Worm (Caenorhabditis elegans) whole organism, young adult: ENCODE data around the gene dac-1.

Source experiments
- B0336.3 ChIP-seq: fragments of 200-800 bp; sonication (Bioruptor generic); IDR thresholded peaks from 2 replicates; pipeline ENCODE4 v1.3.6; 2022; ENCODE audit warnings: missing genetic modification characterization, missing compliant biosample characterization
- F33H1.4 ChIP-seq: fragments of 200-800 bp; sonication (Bioruptor generic); IDR thresholded peaks from 2 replicates; pipeline ENCODE4 v1.3.6; 2022; ENCODE audit warnings: missing genetic modification reagents, missing genetic modification characterization, missing compliant biosample characterization
- F37B4.10 ChIP-seq: fragments of 200-800 bp; sonication (Bioruptor generic); IDR thresholded peaks from 2 replicates; pipeline ENCODE4 v1.3.6; 2022; ENCODE audit warnings: missing genetic modification characterization, missing compliant biosample characterization
- F55B11.4 ChIP-seq: sonication (generic microtip); optimal IDR thresholded peaks from 2 replicates; lab custom pipeline; 2016; ENCODE audit warnings: missing compliant biosample characterization, missing genetic modification characterization, borderline replicate concordance; ENCODE audit not compliant: insufficient read depth
- F57A8.1 ChIP-seq: fragments of 200-800 bp; sonication (Bioruptor generic); optimal IDR thresholded peaks from 2 replicates; lab custom pipeline; 2018; ENCODE audit warnings: mild to moderate bottlenecking, missing genetic modification characterization, moderate library complexity, missing compliant biosample characterization
- K11D2.4 ChIP-seq: fragments of 200-800 bp; sonication (Bioruptor generic); IDR thresholded peaks from 2 replicates; pipeline ENCODE4 v1.3.6; 2022; ENCODE audit warnings: missing genetic modification reagents, missing genetic modification characterization, missing compliant biosample characterization
- K12H6.12 ChIP-seq: fragments of 200-800 bp; sonication (Bioruptor generic); optimal IDR thresholded peaks from 2 replicates; lab custom pipeline; 2018; ENCODE audit warnings: mild to moderate bottlenecking, missing genetic modification characterization, missing compliant biosample characterization
- T07F8.4 ChIP-seq: sonication (generic microtip); optimal IDR thresholded peaks from 2 replicates; lab custom pipeline; 2016; ENCODE audit warnings: mild to moderate bottlenecking, missing genetic modification characterization, moderate library complexity, missing compliant biosample characterization
- T26A5.8 ChIP-seq: sonication (generic microtip); optimal IDR thresholded peaks from 2 replicates; lab custom pipeline; 2016; ENCODE audit warnings: missing genetic modification characterization, missing compliant biosample characterization
- Y53G8AR.9 ChIP-seq: fragments of 200-800 bp; sonication (Bioruptor generic); conservative IDR thresholded peaks from 2 replicates; pipeline ENCODE4 v1.3.6; 2022; ENCODE audit warnings: missing genetic modification reagents, missing genetic modification characterization, missing compliant biosample characterization
- Y95B8A.8 ChIP-seq: fragments of 200-800 bp; sonication (Bioruptor generic); IDR thresholded peaks from 2 replicates; pipeline ENCODE4 v1.3.6; 2022; ENCODE audit warnings: missing genetic modification reagents, missing genetic modification characterization, missing compliant biosample characterization
- akir-1 ChIP-seq: fragments of 200-800 bp; sonication (Bioruptor generic); optimal IDR thresholded peaks from 2 replicates; lab custom pipeline; 2018; ENCODE audit warnings: mild to moderate bottlenecking, missing genetic modification characterization, moderate library complexity, missing compliant biosample characterization
- aptf-3 ChIP-seq: fragments of 200-800 bp; sonication (Bioruptor generic); IDR thresholded peaks from 2 replicates; pipeline ENCODE4 v1.3.6; 2022; ENCODE audit warnings: missing genetic modification characterization, missing compliant biosample characterization
- cebp-1 ChIP-seq, 2 experiments: fragments of 200-800 bp in 1 of 2; sonication (Bioruptor generic) in 1 of 2; sonication (generic microtip) in 1 of 2; IDR thresholded peaks in 1 of 2; optimal IDR thresholded peaks in 1 of 2; 2 replicates each; pipeline versions ENCODE4 v1.3.6 to Lab custom; 2017 to 2022; ENCODE audit warnings: missing compliant biosample characterization in 2 of 2, missing genetic modification characterization in 2 of 2, mild to moderate bottlenecking in 1 of 2, missing genetic modification reagents in 1 of 2, moderate library complexity in 1 of 2
- ceh-91 ChIP-seq: fragments of 200-800 bp; sonication (Bioruptor generic); IDR thresholded peaks from 2 replicates; pipeline ENCODE4 v1.3.6; 2022; ENCODE audit warnings: missing genetic modification reagents, missing genetic modification characterization, missing compliant biosample characterization
- chd-7 ChIP-seq: sonication (generic microtip); optimal IDR thresholded peaks from 2 replicates; lab custom pipeline; 2016; ENCODE audit warnings: mild to moderate bottlenecking, missing genetic modification characterization, moderate library complexity, missing compliant biosample characterization
- die-1 ChIP-seq: sonication (generic microtip); optimal IDR thresholded peaks from 2 replicates; lab custom pipeline; 2016; ENCODE audit warnings: missing genotype, mild to moderate bottlenecking, missing genetic modification characterization, missing compliant biosample characterization
- dox-1 ChIP-seq: fragments of 200-800 bp; sonication (Bioruptor generic); IDR thresholded peaks from 2 replicates; pipeline ENCODE4 v1.3.6; 2022; ENCODE audit warnings: missing genetic modification reagents, missing genetic modification characterization, missing compliant biosample characterization
- egl-18 ChIP-seq: fragments of 200-800 bp; sonication (Bioruptor generic); IDR thresholded peaks from 2 replicates; pipeline ENCODE4 v1.3.6; 2022; ENCODE audit warnings: missing genetic modification reagents, missing genetic modification characterization, missing compliant biosample characterization
- fkh-3 ChIP-seq: sonication (generic microtip); optimal IDR thresholded peaks from 2 replicates; lab custom pipeline; 2016; ENCODE audit warnings: mild to moderate bottlenecking, missing genetic modification characterization, missing compliant biosample characterization
- him-1 ChIP-seq: sonication (generic microtip); optimal IDR thresholded peaks from 2 replicates; lab custom pipeline; 2016; ENCODE audit warnings: missing genotype, missing genetic modification reagents, missing genetic modification characterization, missing compliant biosample characterization
- hlh-12 ChIP-seq: sonication (generic microtip); optimal IDR thresholded peaks from 2 replicates; lab custom pipeline; 2016; ENCODE audit warnings: missing genetic modification characterization, missing compliant biosample characterization
- hmg-1.2 ChIP-seq: fragments of 200-800 bp; sonication (Bioruptor generic); IDR thresholded peaks from 2 replicates; pipeline ENCODE4 v1.3.6; 2022; ENCODE audit warnings: missing genetic modification reagents, missing genetic modification characterization, missing compliant biosample characterization
- let-526 ChIP-seq: fragments of 200-800 bp; sonication (Bioruptor generic); IDR thresholded peaks from 2 replicates; pipeline ENCODE4 v1.3.6; 2022; ENCODE audit warnings: missing genetic modification reagents, missing genetic modification characterization, missing compliant biosample characterization
- lin-35 ChIP-seq, 3 experiments: fragments of 150-350 bp in 2 of 3; sonication (generic microtip) in 1 of 3; optimal IDR thresholded peaks; 2 replicates each; lab custom pipeline; 2014 to 2018; ENCODE audit warnings: missing biosample characterization in 3 of 3, missing genetic modification characterization in 3 of 3, missing genetic modification reagents in 3 of 3
- lir-1 ChIP-seq: fragments of 200-800 bp; sonication (Bioruptor generic); conservative IDR thresholded peaks from 2 replicates; pipeline ENCODE4 v1.3.6; 2022; ENCODE audit warnings: missing genetic modification reagents, missing genetic modification characterization, missing compliant biosample characterization
- lsy-27 ChIP-seq: sonication (generic microtip); optimal IDR thresholded peaks from 2 replicates; lab custom pipeline; 2017; ENCODE audit warnings: missing genetic modification characterization, mild to moderate bottlenecking, missing compliant biosample characterization, antibody characterized with exemption, missing genotype, borderline replicate concordance; ENCODE audit not compliant: insufficient read depth
- madf-8 ChIP-seq: fragments of 200-800 bp; sonication (Bioruptor generic); conservative IDR thresholded peaks from 2 replicates; pipeline ENCODE4 v1.3.6; 2022; ENCODE audit warnings: missing genetic modification reagents, missing genetic modification characterization, missing compliant biosample characterization
- mcd-1 ChIP-seq: fragments of 200-800 bp; sonication (Bioruptor generic); IDR thresholded peaks from 2 replicates; pipeline ENCODE4 v1.3.6; 2022; ENCODE audit warnings: missing genetic modification reagents, missing genetic modification characterization, missing compliant biosample characterization
- mel-28 ChIP-seq: sonication (generic microtip); optimal IDR thresholded peaks from 2 replicates; lab custom pipeline; 2016; ENCODE audit warnings: borderline replicate concordance, mild to moderate bottlenecking, missing genetic modification characterization, missing compliant biosample characterization
- nfya-2 ChIP-seq: fragments of 200-800 bp; sonication (Bioruptor generic); IDR thresholded peaks from 2 replicates; pipeline ENCODE4 v1.3.6; 2022; ENCODE audit warnings: missing genetic modification reagents, missing genetic modification characterization, missing compliant biosample characterization
- nfyb-1 ChIP-seq: fragments of 200-800 bp; sonication (Bioruptor generic); IDR thresholded peaks from 2 replicates; pipeline ENCODE4 v1.3.6; 2022; ENCODE audit warnings: missing genetic modification reagents, missing genetic modification characterization, missing compliant biosample characterization
- nhr-27 ChIP-seq: fragments of 200-800 bp; sonication (Bioruptor generic); optimal IDR thresholded peaks from 2 replicates; lab custom pipeline; 2018; ENCODE audit warnings: mild to moderate bottlenecking, missing genetic modification characterization, moderate library complexity, missing compliant biosample characterization
- nhr-80 ChIP-seq: sonication (generic microtip); optimal IDR thresholded peaks from 2 replicates; lab custom pipeline; 2016; ENCODE audit warnings: missing genetic modification characterization, missing compliant biosample characterization
- pbrm-1 ChIP-seq: fragments of 200-800 bp; sonication (Bioruptor generic); IDR thresholded peaks from 2 replicates; pipeline ENCODE4 v1.3.6; 2022; ENCODE audit warnings: missing genetic modification reagents, missing genetic modification characterization, missing compliant biosample characterization
- sea-2 ChIP-seq: fragments of 200-800 bp; sonication (Bioruptor generic); IDR thresholded peaks from 2 replicates; pipeline ENCODE4 v1.3.6; 2022; ENCODE audit warnings: missing genetic modification characterization, missing compliant biosample characterization
- snpc-1.3 ChIP-seq: sonication (generic microtip); optimal IDR thresholded peaks from 2 replicates; lab custom pipeline; 2017; ENCODE audit warnings: missing genetic modification characterization, mild to moderate bottlenecking, missing compliant biosample characterization, antibody characterized with exemption, moderate library complexity, missing genotype, missing genetic modification reagents; ENCODE audit not compliant: insufficient read depth
- unc-130 ChIP-seq: sonication (generic microtip); optimal IDR thresholded peaks from 2 replicates; lab custom pipeline; 2016; ENCODE audit warnings: missing genetic modification reagents, missing genetic modification characterization, missing compliant biosample characterization
- zfh-2 ChIP-seq: fragments of 200-800 bp; sonication (Bioruptor generic); conservative IDR thresholded peaks from 2 replicates; pipeline ENCODE4 v1.3.6; 2022; ENCODE audit warnings: missing genetic modification reagents, missing genetic modification characterization, missing compliant biosample characterization
- zim-3 ChIP-seq: sonication (generic microtip); optimal IDR thresholded peaks from 2 replicates; lab custom pipeline; 2017; ENCODE audit warnings: mild to moderate bottlenecking, missing genetic modification characterization, moderate library complexity, missing compliant biosample characterization
- ztf-22 ChIP-seq: fragments of 200-800 bp; sonication (Bioruptor generic); optimal IDR thresholded peaks from 2 replicates; lab custom pipeline; 2018; ENCODE audit warnings: mild to moderate bottlenecking, missing genetic modification characterization, moderate library complexity, missing compliant biosample characterization
- ztf-26 ChIP-seq: sonication (generic microtip); optimal IDR thresholded peaks from 2 replicates; lab custom pipeline; 2017; ENCODE audit warnings: missing genetic modification characterization, missing compliant biosample characterization

Gene dac-1

ce11 chrIII:839491-839890 is 23.5 kb downstream of the dac-1 start, which contains the start of gene dos-3:
Gene dos-3, minus strand, starts transcription at chrIII:839591.
- TF ChIP-seq akir-1 (no peak), aptf-3 (GFP tag; lab: Robert Waterston, UW) (no peak), nfyb-1 (GFP tag; lab: Robert Waterston, UW) (no peak), madf-8 (no peak), nhr-80 (no peak), zfh-2 (GFP tag; lab: Robert Waterston, UW) (no peak), mcd-1 (GFP tag; lab: Robert Waterston, UW) (no peak), F55B11.4 (no peak), B0336.3 (GFP tag; lab: Robert Waterston, UW) (no peak), Y53G8AR.9 (GFP tag; lab: Robert Waterston, UW) (no peak), unc-130 (GFP tag; lab: Kevin White, UChicago) (no peak)
- TF ChIP-seq, all 124 proteins: peak for 0

ce11 chrIII:841177-841576 is 25.2 kb downstream of the dac-1 start, which contains the start of gene K02F3.9:
Gene K02F3.9, minus strand, starts transcription at chrIII:841366.
- TF ChIP-seq F57A8.1 (GFP tag; lab: Kevin White, UChicago), result no peak
- no peak for TF ChIP-seq chd-7 (tag; lab: Kevin White, UChicago)
- no peak for TF ChIP-seq ceh-91 (GFP tag; lab: Robert Waterston, UW)
- TF ChIP-seq lin-35 (GFP tag; optimal IDR thresholded peaks at IDR 0.05; lab: Kevin White, UChicago), result no peak
- TF ChIP-seq ztf-26, result no peak
- no peak for TF ChIP-seq F33H1.4 (GFP tag; lab: Robert Waterston, UW)
- TF ChIP-seq F37B4.10 (GFP tag; lab: Robert Waterston, UW), result no peak
- TF ChIP-seq pbrm-1 (GFP tag; lab: Robert Waterston, UW), result no peak

ce11 chrIII:842630-843029 is 26.7 kb downstream of the dac-1 start, which contains the start of gene far-8:
Gene far-8, plus strand, starts transcription at chrIII:842930.
- TF ChIP-seq K12H6.12, result no peak
- TF ChIP-seq die-1 (tag; lab: Kevin White, UChicago), result no peak
- TF ChIP-seq K11D2.4 (GFP tag; lab: Robert Waterston, UW), result no peak
- TF ChIP-seq nfyb-1 (GFP tag; lab: Robert Waterston, UW), result no peak
- no peak for TF ChIP-seq zim-3 (tag; lab: Kevin White, UChicago)
- no peak for TF ChIP-seq F37B4.10 (GFP tag; lab: Robert Waterston, UW)
- TF ChIP-seq lin-35 (GFP tag; optimal IDR thresholded peaks at IDR 0.05; lab: Kevin White, UChicago), result no peak
- no peak for TF ChIP-seq mel-28 (tag; lab: Kevin White, UChicago)
- TF ChIP-seq F33H1.4 (GFP tag; lab: Robert Waterston, UW), result no peak
- no peak for TF ChIP-seq nhr-27 (tag; lab: Kevin White, UChicago)
- TF ChIP-seq lsy-27 (tag; lab: Kevin White, UChicago), result no peak
- no peak for TF ChIP-seq lir-1
- no peak for TF ChIP-seq T07F8.4 (tag; lab: Kevin White, UChicago)

- TF ChIP-seq unc-130 (GFP tag; lab: Kevin White, UChicago), result no peak
- TF ChIP-seq hmg-1.2 (GFP tag; lab: Robert Waterston, UW), result peak; percentile 31; the same call in 1 of the 2 replicates
- TF ChIP-seq nfya-2 (GFP tag; lab: Robert Waterston, UW), result no peak
- no peak for TF ChIP-seq hlh-12 (tag; lab: Kevin White, UChicago)
- TF ChIP-seq die-1 (tag; lab: Kevin White, UChicago), result no peak
- no peak for TF ChIP-seq let-526 (GFP tag; lab: Robert Waterston, UW)
- TF ChIP-seq snpc-1.3 (tag; lab: Kevin White, UChicago), result no peak
- no peak for TF ChIP-seq pbrm-1 (GFP tag; lab: Robert Waterston, UW)
- TF ChIP-seq mel-28 (tag; lab: Kevin White, UChicago), result no peak
- TF ChIP-seq lin-35 (GFP tag; optimal IDR thresholded peaks at IDR 0.05; lab: Kevin White, UChicago), result no peak
- TF ChIP-seq him-1 (tag; lab: Kevin White, UChicago), result no peak
- no peak for TF ChIP-seq sea-2 (GFP tag; lab: Robert Waterston, UW)
- 0 out of 2 replicates have a peak, but pooled peaks have one; percentile 23 for TF ChIP-seq dox-1 (GFP tag; lab: Robert Waterston, UW)
- no peak for TF ChIP-seq fkh-3 (tag; lab: Kevin White, UChicago)
- TF ChIP-seq T26A5.8 (tag; lab: Kevin White, UChicago), result no peak
- no peak for TF ChIP-seq zim-3 (tag; lab: Kevin White, UChicago)
- no peak for TF ChIP-seq Y95B8A.8 (GFP tag; lab: Robert Waterston, UW)
- TF ChIP-seq cebp-1 (GFP tag; IDR thresholded peaks at IDR 0.05; lab: Robert Waterston, UW), result no peak
- peak; percentile 36 for TF ChIP-seq cebp-1 (tag; optimal IDR thresholded peaks at IDR 0.05; lab: Kevin White, UChicago)
- no peak for TF ChIP-seq egl-18 (GFP tag; lab: Robert Waterston, UW)
- no peak for TF ChIP-seq ztf-22
These were observed 28.1 kb downstream of the dac-1 start for ce11 chrIII:843999-844398.
